Fruit fly (Drosophila melanogaster) whole organism, embryonic: ENCODE results near the gene CG10301.
A peak's percentile ranks its signal among the peaks of the same experiment; 100 is the strongest.

Source experiments
- CG10565 ChIP-seq: fragments of 200-800 bp; sonication (Bioruptor generic); optimal IDR thresholded peaks from 3 replicates; lab custom pipeline; 2016; ENCODE audit warnings: missing biosample characterization, mild to moderate bottlenecking, missing genetic modification characterization
- CG11560 ChIP-seq: fragments of 200-800 bp; sonication (Bioruptor generic); IDR thresholded peaks from 3 replicates; pipeline ENCODE4 v1.3.6; 2022; ENCODE audit warnings: missing biosample characterization, missing genetic modification characterization
- CG12155 ChIP-seq: fragments of 200-800 bp; sonication (Bioruptor generic); optimal IDR thresholded peaks from 3 replicates; lab custom pipeline; 2016; ENCODE audit warnings: missing biosample characterization, missing genetic modification characterization
- CG12236 ChIP-seq: fragments of 200-800 bp; sonication (Bioruptor generic); optimal IDR thresholded peaks from 2 replicates; lab custom pipeline; 2016; ENCODE audit warnings: missing biosample characterization, missing genetic modification characterization
- CG13775 ChIP-seq: fragments of 200-800 bp; sonication (Bioruptor generic); optimal IDR thresholded peaks from 3 replicates; lab custom pipeline; 2017; ENCODE audit warnings: missing biosample characterization, mild to moderate bottlenecking, missing genetic modification characterization
- CG14667 ChIP-seq: fragments of 200-800 bp; sonication (Bioruptor generic); IDR thresholded peaks from 2 replicates; pipeline ENCODE4 v1.3.6; 2022; ENCODE audit warnings: missing biosample characterization, missing genetic modification characterization
- CG15011 ChIP-seq: fragments of 200-800 bp; sonication (Bioruptor generic); optimal IDR thresholded peaks from 3 replicates; lab custom pipeline; 2018; ENCODE audit warnings: missing biosample characterization, mild to moderate bottlenecking, missing genetic modification characterization
- CG1647 ChIP-seq: fragments of 200-800 bp; sonication (Bioruptor generic); optimal IDR thresholded peaks from 3 replicates; lab custom pipeline; 2016; ENCODE audit warnings: missing biosample characterization, missing genetic modification characterization
- CG18476 ChIP-seq: fragments of 200-800 bp; sonication (Bioruptor generic); optimal IDR thresholded peaks from 2 replicates; lab custom pipeline; 2016; ENCODE audit warnings: missing biosample characterization, mild to moderate bottlenecking, missing genetic modification characterization
- CG18619 ChIP-seq: fragments of 200-800 bp; sonication (Bioruptor generic); optimal IDR thresholded peaks from 3 replicates; lab custom pipeline; 2017; ENCODE audit warnings: missing biosample characterization, mild to moderate bottlenecking, missing genetic modification characterization
- CG2129 ChIP-seq: fragments of 200-800 bp; sonication (Bioruptor generic); IDR thresholded peaks from 2 replicates; pipeline ENCODE4 v1.3.6; 2022; ENCODE audit warnings: missing biosample characterization, missing genetic modification characterization; ENCODE audit not compliant: partially characterized antibody
- CG2199 ChIP-seq: fragments of 200-800 bp; sonication (Bioruptor generic); IDR thresholded peaks from 3 replicates; pipeline ENCODE4 v1.3.6; 2022; ENCODE audit warnings: missing biosample characterization, missing genetic modification characterization
- CG2889 ChIP-seq: fragments of 200-800 bp; sonication (Bioruptor generic); IDR thresholded peaks from 3 replicates; pipeline ENCODE4 v1.3.6; 2022; ENCODE audit warnings: missing biosample characterization, missing genetic modification characterization
- CG3407 ChIP-seq: fragments of 200-800 bp; sonication (Bioruptor generic); optimal IDR thresholded peaks from 2 replicates; lab custom pipeline; 2018; ENCODE audit warnings: missing biosample characterization, mild to moderate bottlenecking, missing genetic modification characterization
- CG4282 ChIP-seq: fragments of 200-800 bp; sonication (Bioruptor generic); optimal IDR thresholded peaks from 2 replicates; lab custom pipeline; 2016; ENCODE audit warnings: missing biosample characterization, missing genetic modification characterization
- CG4424 ChIP-seq: fragments of 200-800 bp; sonication (Bioruptor generic); optimal IDR thresholded peaks from 3 replicates; lab custom pipeline; 2016; ENCODE audit warnings: missing biosample characterization, missing genetic modification characterization
- CG6683 ChIP-seq: fragments of 200-800 bp; sonication (Bioruptor generic); optimal IDR thresholded peaks from 2 replicates; lab custom pipeline; 2017; ENCODE audit warnings: missing biosample characterization, mild to moderate bottlenecking, missing genetic modification characterization, missing genetic modification reagents
- CG7963 ChIP-seq: fragments of 200-800 bp; sonication (Bioruptor generic); IDR thresholded peaks from 3 replicates; pipeline ENCODE4 v1.3.6; 2022; ENCODE audit warnings: missing biosample characterization, missing genetic modification characterization; ENCODE audit not compliant: partially characterized antibody
- CG8281 ChIP-seq: fragments of 200-800 bp; sonication (Bioruptor generic); optimal IDR thresholded peaks from 2 replicates; lab custom pipeline; 2018; ENCODE audit warnings: missing biosample characterization, mild to moderate bottlenecking, missing genetic modification characterization, moderate library complexity
- CG9727 ChIP-seq: fragments of 200-800 bp; sonication (Bioruptor generic); optimal IDR thresholded peaks from 3 replicates; lab custom pipeline; 2017; ENCODE audit warnings: missing biosample characterization, mild to moderate bottlenecking, missing genetic modification characterization
- CG9932 ChIP-seq: fragments of 200-800 bp; sonication (Bioruptor generic); IDR thresholded peaks from 2 replicates; pipeline ENCODE4 v1.3.6; 2022; ENCODE audit warnings: missing biosample characterization, missing genetic modification characterization
- D19B ChIP-seq: fragments of 200-800 bp; sonication (Bioruptor generic); optimal IDR thresholded peaks from 2 replicates; lab custom pipeline; 2017; ENCODE audit warnings: missing biosample characterization, mild to moderate bottlenecking, missing genetic modification characterization
- Dip3 ChIP-seq: fragments of 200-800 bp; sonication (Bioruptor generic); optimal IDR thresholded peaks from 3 replicates; lab custom pipeline; 2016; ENCODE audit warnings: missing biosample characterization, missing genetic modification characterization
- Elba2 ChIP-seq: fragments of 200-800 bp; sonication (Bioruptor generic); optimal IDR thresholded peaks from 3 replicates; lab custom pipeline; 2016; ENCODE audit warnings: missing biosample characterization, missing genetic modification characterization
- Hey ChIP-seq: fragments of 200-800 bp; sonication (Bioruptor generic); optimal IDR thresholded peaks from 3 replicates; lab custom pipeline; 2018; ENCODE audit warnings: missing biosample characterization, mild to moderate bottlenecking, missing genetic modification characterization
- Hr78 ChIP-seq, 2 experiments: fragments of 200-800 bp in 1 of 2; fragments of >200 bp in 1 of 2; sonication (Bioruptor generic) in 1 of 2; optimal IDR thresholded peaks; 2 replicates each; lab custom pipeline; 2017 to 2019; ENCODE audit warnings: missing biosample characterization in 2 of 2, missing genetic modification characterization in 2 of 2, mild to moderate bottlenecking in 1 of 2, moderate library complexity in 1 of 2
- Lim3 ChIP-seq: fragments of 200-800 bp; sonication (Bioruptor generic); IDR thresholded peaks from 2 replicates; pipeline ENCODE4 v1.3.6; 2022; ENCODE audit warnings: missing biosample characterization, missing genetic modification characterization
- MBD-R2 ChIP-seq: fragments of 200-800 bp; sonication (Bioruptor generic); IDR thresholded peaks from 2 replicates; pipeline ENCODE4 v1.3.6; 2022; ENCODE audit warnings: missing biosample characterization, missing genetic modification characterization
- Med ChIP-seq: fragments of 200-800 bp; sonication (Bioruptor generic); peaks from one replicate; lab custom pipeline; 2016; ENCODE audit warnings: missing biosample characterization, missing genetic modification characterization, mild to moderate bottlenecking, inconsistent platforms, moderate library complexity
- abd-A ChIP-seq: fragments of 200-800 bp; sonication (Bioruptor generic); optimal IDR thresholded peaks from 3 replicates; lab custom pipeline; 2019; ENCODE audit warnings: missing biosample characterization, mild to moderate bottlenecking, missing genetic modification characterization, moderate library complexity
- ase ChIP-seq: fragments of 200-800 bp; sonication (Bioruptor generic); IDR thresholded peaks from 3 replicates; pipeline ENCODE4 v1.3.6; 2022; ENCODE audit warnings: missing biosample characterization, missing genetic modification characterization
- ash1 ChIP-seq: fragments of 200-800 bp; sonication (Bioruptor generic); optimal IDR thresholded peaks from 2 replicates; lab custom pipeline; 2018; ENCODE audit warnings: missing biosample characterization, mild to moderate bottlenecking, missing genetic modification characterization
- cg ChIP-seq: fragments of 200-800 bp; sonication (Bioruptor generic); optimal IDR thresholded peaks from 3 replicates; lab custom pipeline; 2019; ENCODE audit warnings: missing biosample characterization, mild to moderate bottlenecking, missing genetic modification characterization, moderate library complexity
- crc ChIP-seq: fragments of 200-800 bp; sonication (Bioruptor generic); optimal IDR thresholded peaks from 2 replicates; lab custom pipeline; 2016; ENCODE audit warnings: missing biosample characterization, missing genetic modification characterization
- dimm ChIP-seq: fragments of 200-800 bp; sonication (Bioruptor generic); IDR thresholded peaks from 2 replicates; pipeline ENCODE4 v1.3.6; 2022; ENCODE audit warnings: missing biosample characterization, missing genetic modification characterization
- dm ChIP-seq: fragments of 200-800 bp; sonication (Bioruptor generic); optimal IDR thresholded peaks from 3 replicates; lab custom pipeline; 2016; ENCODE audit warnings: missing biosample characterization, missing genetic modification characterization
- en ChIP-seq: fragments of 200-800 bp; sonication (Bioruptor generic); optimal IDR thresholded peaks from 2 replicates; lab custom pipeline; 2016; ENCODE audit warnings: missing biosample characterization, missing genetic modification characterization
- hb ChIP-seq: fragments of 200-800 bp; sonication (Bioruptor generic); IDR thresholded peaks from 3 replicates; pipeline ENCODE4 v1.3.6; 2022; ENCODE audit warnings: missing biosample characterization, missing genetic modification characterization; ENCODE audit not compliant: partially characterized antibody
- hbn ChIP-seq: fragments of 200-800 bp; sonication (Bioruptor generic); IDR thresholded peaks from 2 replicates; pipeline ENCODE4 v1.3.6; 2022; ENCODE audit warnings: missing biosample characterization, missing genetic modification characterization; ENCODE audit not compliant: partially characterized antibody
- kni ChIP-seq: fragments of 200-800 bp; sonication (Bioruptor generic); optimal IDR thresholded peaks from 3 replicates; lab custom pipeline; 2017; ENCODE audit warnings: mild to moderate bottlenecking, missing biosample characterization, missing genetic modification reagents, missing genetic modification characterization
- lab ChIP-seq: fragments of 200-800 bp; sonication (Bioruptor generic); optimal IDR thresholded peaks from 3 replicates; lab custom pipeline; 2017; ENCODE audit warnings: missing biosample characterization, missing genetic modification characterization, mild to moderate bottlenecking, moderate library complexity, missing genetic modification reagents
- luna ChIP-seq: fragments of 200-800 bp; sonication (Bioruptor generic); optimal IDR thresholded peaks from 2 replicates; lab custom pipeline; 2016; ENCODE audit warnings: missing biosample characterization, missing genetic modification characterization
- onecut ChIP-seq: fragments of 200-800 bp; sonication (Bioruptor generic); IDR thresholded peaks from 2 replicates; pipeline ENCODE4 v1.3.6; 2022; ENCODE audit warnings: missing biosample characterization, missing genetic modification characterization
- pb ChIP-seq: fragments of 200-800 bp; sonication (Bioruptor generic); optimal IDR thresholded peaks from 3 replicates; lab custom pipeline; 2016; ENCODE audit warnings: missing biosample characterization, missing genetic modification characterization
- peb ChIP-seq: fragments of 200-800 bp; sonication (Bioruptor generic); IDR thresholded peaks from 2 replicates; pipeline ENCODE4 v1.3.6; 2022; ENCODE audit warnings: missing biosample characterization, missing genetic modification characterization
- repo ChIP-seq: fragments of 200-800 bp; sonication (Bioruptor generic); optimal IDR thresholded peaks from 2 replicates; lab custom pipeline; 2016; ENCODE audit warnings: missing biosample characterization, missing genetic modification characterization
- tgo ChIP-seq: fragments of 200-800 bp; sonication (Bioruptor generic); IDR thresholded peaks from 3 replicates; pipeline ENCODE4 v1.3.6; 2022; ENCODE audit warnings: missing biosample characterization, missing genetic modification characterization
- wor ChIP-seq: fragments of 200-800 bp; sonication (Bioruptor generic); IDR thresholded peaks from 2 replicates; pipeline ENCODE4 v1.3.6; 2022; ENCODE audit warnings: missing biosample characterization, missing genetic modification characterization
- zen ChIP-seq: fragments of 200-800 bp; sonication (Bioruptor generic); optimal IDR thresholded peaks from 3 replicates; lab custom pipeline; 2018; ENCODE audit warnings: missing biosample characterization, mild to moderate bottlenecking, missing genetic modification characterization, moderate library complexity

Gene CG10301

DNA sequence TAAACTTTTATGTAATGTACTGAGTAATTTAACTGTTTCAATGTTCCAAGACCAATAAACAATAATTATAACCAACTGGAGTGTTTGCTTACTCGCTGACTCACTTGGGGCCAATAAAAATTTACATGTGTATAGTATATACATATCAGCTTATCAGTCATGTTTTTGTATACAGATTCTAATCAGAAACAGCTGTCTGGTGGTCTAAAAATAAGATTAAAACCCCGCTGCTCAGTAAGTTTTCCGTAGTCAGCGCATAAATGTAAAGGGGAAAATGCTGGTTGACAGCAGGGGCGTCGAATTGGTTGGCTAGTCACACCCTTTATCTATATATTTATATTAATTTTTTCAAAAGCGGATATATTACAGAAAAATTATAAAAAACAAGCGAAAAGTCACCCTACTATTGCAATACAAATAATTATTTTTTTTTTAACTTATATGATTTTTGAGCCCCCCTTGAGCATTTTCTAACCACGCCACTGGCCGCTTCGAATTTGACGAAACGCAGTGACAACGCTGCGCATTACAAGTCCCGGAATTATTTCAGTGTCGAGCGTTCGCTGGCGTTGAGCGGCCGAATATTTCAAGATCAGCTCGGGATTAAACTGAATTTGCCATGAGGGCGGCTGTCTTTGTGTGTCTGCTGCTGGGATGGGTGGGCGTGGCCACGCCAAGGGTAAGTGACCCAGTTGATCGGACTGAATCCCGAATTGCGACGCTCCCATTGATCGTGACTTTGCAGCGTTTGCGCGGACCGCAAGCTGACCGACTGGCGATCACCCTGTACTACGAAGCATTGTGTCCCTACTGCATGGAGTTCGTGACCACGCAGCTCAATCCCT, 31.4 kb upstream of the CG10301 start, which contains the start of gene GILT2 (continued):
- TF ChIP-seq dimm (peak; percentile 80), cg (no peak), crc (GFP tag; lab: Kevin White, UChicago) (no peak), CG3407 (GFP tag; lab: Kevin White, UChicago) (peak; percentile 79), luna (no peak), peb (GFP tag; lab: Robert Waterston, UW) (peak; percentile 85), CG11560 (peak; percentile 81), CG18476 (peak; percentile 86), dm (GFP tag; lab: Kevin White, UChicago) (peak; percentile 28), CG9727 (GFP tag; lab: Kevin White, UChicago) (peak; percentile 94), CG14667 (GFP tag; lab: Robert Waterston, UW) (peak; percentile 83), hb (GFP tag; lab: Robert Waterston, UW) (no peak), pb (GFP tag; lab: Kevin White, UChicago) (no peak), CG4282 (GFP tag; lab: Kevin White, UChicago) (no peak), CG6683 (peak; percentile 88), Lim3 (GFP tag; lab: Robert Waterston, UW) (peak; percentile 34; the same call in 1 of the 2 replicates), CG2889 (GFP tag; lab: Robert Waterston, UW) (peak; percentile 77; the same call in 2 of the 3 replicates), kni (GFP tag; lab: Kevin White, UChicago) (peak; percentile 53), ase (GFP tag; lab: Robert Waterston, UW) (peak; percentile 82), en (GFP tag; lab: Kevin White, UChicago) (no peak), zen (tag; lab: Kevin White, UChicago) (peak; percentile 93), ash1 (GFP tag; lab: Kevin White, UChicago) (no peak), CG4424 (peak; percentile 92), MBD-R2 (GFP tag; lab: Robert Waterston, UW) (peak; percentile 74), CG2129 (GFP tag; lab: Robert Waterston, UW) (no peak), tgo (GFP tag; lab: Robert Waterston, UW) (peak; percentile 92), Elba2 (GFP tag; lab: Kevin White, UChicago) (peak; percentile 24), Dip3 (GFP tag; lab: Kevin White, UChicago) (peak; percentile 26), CG18619 (GFP tag; lab: Kevin White, UChicago) (peak; percentile 89), CG15011 (GFP tag; lab: Kevin White, UChicago) (peak; percentile 88), D19B (GFP tag; lab: Kevin White, UChicago) (peak; percentile 78), CG1647 (GFP tag; lab: Kevin White, UChicago) (peak; percentile 9), abd-A (no peak), CG9932 (GFP tag; lab: Robert Waterston, UW) (peak; percentile 83), Hr78 (GFP tag; optimal IDR thresholded peaks at IDR 0.05; lab: Kevin White, UChicago) (peak in 1 of 2 experiments; percentile 71), CG7963 (GFP tag; lab: Robert Waterston, UW) (no peak), Hey (no peak), CG10565 (GFP tag; lab: Kevin White, UChicago) (peak; percentile 37), repo (GFP tag; lab: Kevin White, UChicago) (no peak), Med (GFP tag; lab: Kevin White, UChicago) (peak; percentile 90), CG13775 (GFP tag; lab: Kevin White, UChicago) (peak; percentile 88), hbn (no peak), onecut (GFP tag; lab: Robert Waterston, UW) (peak; percentile 88), lab (GFP tag; lab: Kevin White, UChicago) (peak; percentile 97), CG12155 (peak; percentile 78), CG8281 (tag; lab: Kevin White, UChicago) (peak; percentile 78), wor (peak; percentile 75), CG2199 (GFP tag; lab: Robert Waterston, UW) (peak; percentile 73; the same call in 2 of the 3 replicates), CG12236 (no peak)
